Worm (Caenorhabditis elegans) whole organism, early embryonic: Measurements from ENCODE around the gene F14H3.4.

Source experiments
- ama-1 ChIP-seq: fragments of 150-350 bp; optimal IDR thresholded peaks from 2 replicates; lab custom pipeline; 2014
- ceh-36 ChIP-seq: sonication (generic microtip); optimal IDR thresholded peaks from 2 replicates; lab custom pipeline; 2016; ENCODE audit warnings: missing genetic modification characterization, inconsistent platforms, missing compliant biosample characterization
- flt-1 ChIP-seq: fragments of 200-800 bp; sonication (Bioruptor generic); IDR thresholded peaks from 2 replicates; pipeline ENCODE4 v1.3.6; 2022; ENCODE audit warnings: missing genetic modification characterization, missing compliant biosample characterization
- hmg-4 ChIP-seq: fragments of 200-800 bp; sonication (Bioruptor generic); optimal IDR thresholded peaks from 2 replicates; lab custom pipeline; 2018; ENCODE audit warnings: mild to moderate bottlenecking, missing genetic modification characterization, missing compliant biosample characterization
- scrt-1 ChIP-seq: fragments of 200-800 bp; sonication (Bioruptor generic); IDR thresholded peaks from 2 replicates; pipeline ENCODE4 v1.3.6; 2022; ENCODE audit warnings: missing genetic modification characterization, missing compliant biosample characterization
- tbx-11 ChIP-seq: fragments of 200-800 bp; sonication (Bioruptor generic); IDR thresholded peaks from 2 replicates; pipeline ENCODE4 v1.3.6; 2022; ENCODE audit warnings: missing genetic modification characterization, missing compliant biosample characterization

ce11 chrV:16015652-16016051 lies 39.2 kb downstream of the F14H3.4 start, which contains the start of gene str-232:
- TF ChIP-seq ama-1 (no peak), hmg-4 (GFP tag; lab: Kevin White, UChicago) (no peak), scrt-1 (GFP tag; lab: Robert Waterston, UW) (no peak), ceh-36 (no peak), flt-1 (GFP tag; lab: Robert Waterston, UW) (no peak), tbx-11 (no peak)
